Fruit fly (Drosophila melanogaster) whole organism, embryonic: ENCODE results near the gene Efr.

Experiments used
- Aef1 ChIP-seq: fragments of 200-800 bp; sonication (Bioruptor generic); IDR thresholded peaks from 3 replicates; pipeline ENCODE4 v1.3.6; 2022; ENCODE audit warnings: missing biosample characterization, missing genetic modification characterization
- BEAF-32 ChIP-seq: fragments of 200-800 bp; sonication (Bioruptor generic); optimal IDR thresholded peaks from 3 replicates; lab custom pipeline; 2017; ENCODE audit warnings: missing biosample characterization, missing genetic modification characterization, mild to moderate bottlenecking, moderate library complexity, missing genetic modification reagents
- CG10959 ChIP-seq: fragments of 200-800 bp; sonication (Bioruptor generic); IDR thresholded peaks from 2 replicates; pipeline ENCODE4 v1.3.6; 2022; ENCODE audit warnings: missing biosample characterization, missing genetic modification characterization
- CG11093 ChIP-seq: fragments of 200-800 bp; sonication (Bioruptor generic); IDR thresholded peaks from 3 replicates; pipeline ENCODE4 v1.3.6; 2022; ENCODE audit warnings: missing biosample characterization, missing genetic modification characterization
- CG12942 ChIP-seq: fragments of 200-800 bp; sonication (Bioruptor generic); optimal IDR thresholded peaks from 3 replicates; lab custom pipeline; 2016; ENCODE audit warnings: missing biosample characterization, missing genetic modification characterization
- CG14710 ChIP-seq: fragments of 200-800 bp; sonication (Bioruptor generic); optimal IDR thresholded peaks from 3 replicates; lab custom pipeline; 2019; ENCODE audit warnings: missing biosample characterization, mild to moderate bottlenecking, missing genetic modification characterization, moderate library complexity
- CG15479 ChIP-seq: fragments of 200-800 bp; sonication (Bioruptor generic); optimal IDR thresholded peaks from 3 replicates; lab custom pipeline; 2019; ENCODE audit warnings: missing biosample characterization, mild to moderate bottlenecking, missing genetic modification characterization, moderate library complexity
- CG1647 ChIP-seq: fragments of 200-800 bp; sonication (Bioruptor generic); optimal IDR thresholded peaks from 3 replicates; lab custom pipeline; 2016; ENCODE audit warnings: missing biosample characterization, missing genetic modification characterization
- CG17568 ChIP-seq: fragments of 200-800 bp; sonication (Bioruptor generic); optimal IDR thresholded peaks from 2 replicates; lab custom pipeline; 2018; ENCODE audit warnings: missing biosample characterization, mild to moderate bottlenecking, missing genetic modification characterization, moderate library complexity
- CG17612 ChIP-seq: fragments of 200-800 bp; sonication (Bioruptor generic); IDR thresholded peaks from 2 replicates; pipeline ENCODE4 v1.3.6; 2022; ENCODE audit warnings: missing biosample characterization, missing genetic modification characterization
- CG18011 ChIP-seq: fragments of 200-800 bp; sonication (Bioruptor generic); optimal IDR thresholded peaks from 2 replicates; lab custom pipeline; 2017; ENCODE audit warnings: missing biosample characterization, missing genetic modification characterization, mild to moderate bottlenecking, moderate library complexity, missing genotype
- CG30020 ChIP-seq: fragments of 200-800 bp; optimal IDR thresholded peaks from 2 replicates; lab custom pipeline; 2019; ENCODE audit warnings: missing biosample characterization, mild to moderate bottlenecking, missing genetic modification characterization, moderate library complexity
- CG31224 ChIP-seq: fragments of 200-800 bp; sonication (Bioruptor generic); IDR thresholded peaks from 2 replicates; pipeline ENCODE4 v1.3.6; 2022; ENCODE audit warnings: missing biosample characterization, missing genetic modification characterization
- CG3281 ChIP-seq: fragments of 200-800 bp; sonication (Bioruptor generic); optimal IDR thresholded peaks from 3 replicates; lab custom pipeline; 2017; ENCODE audit warnings: missing biosample characterization, mild to moderate bottlenecking, missing genetic modification characterization
- CG34376 ChIP-seq: fragments of 200-800 bp; sonication (Bioruptor generic); optimal IDR thresholded peaks from 2 replicates; lab custom pipeline; 2018; ENCODE audit warnings: missing biosample characterization, mild to moderate bottlenecking, missing genetic modification characterization
- CG4360 ChIP-seq: fragments of 200-800 bp; sonication (Bioruptor generic); IDR thresholded peaks from 2 replicates; pipeline ENCODE4 v1.3.6; 2022; ENCODE audit warnings: missing biosample characterization, missing genetic modification characterization
- CG43689 ChIP-seq: fragments of 200-800 bp; sonication (Bioruptor generic); IDR thresholded peaks from 2 replicates; pipeline ENCODE4 v1.3.6; 2022; ENCODE audit warnings: missing biosample characterization, missing genetic modification characterization
- CG4617 ChIP-seq: fragments of 200-800 bp; sonication (Bioruptor generic); optimal IDR thresholded peaks from 3 replicates; lab custom pipeline; 2016; ENCODE audit warnings: missing biosample characterization, missing genetic modification characterization, borderline replicate concordance
- CG7928 ChIP-seq: fragments of 200-800 bp; sonication (Bioruptor generic); optimal IDR thresholded peaks from 2 replicates; lab custom pipeline; 2017; ENCODE audit warnings: missing biosample characterization, mild to moderate bottlenecking, missing genetic modification characterization
- CG7987 ChIP-seq: fragments of 200-800 bp; sonication (Bioruptor generic); optimal IDR thresholded peaks from 2 replicates; lab custom pipeline; 2018; ENCODE audit warnings: missing biosample characterization, mild to moderate bottlenecking, missing genetic modification characterization, moderate library complexity
- CG9609 ChIP-seq: fragments of 200-800 bp; sonication (Bioruptor generic); optimal IDR thresholded peaks from 3 replicates; lab custom pipeline; 2016; ENCODE audit warnings: missing biosample characterization, missing genetic modification characterization
- CoRest ChIP-seq: fragments of 200-800 bp; sonication (Bioruptor generic); optimal IDR thresholded peaks from 3 replicates; lab custom pipeline; 2018; ENCODE audit warnings: missing biosample characterization, mild to moderate bottlenecking, missing genetic modification characterization, moderate library complexity
- Dref ChIP-seq: fragments of 200-800 bp; sonication (Bioruptor generic); IDR thresholded peaks from 2 replicates; pipeline ENCODE4 v1.3.6; 2022; ENCODE audit warnings: missing biosample characterization, missing genetic modification characterization
- E2f2 ChIP-seq: fragments of 200-800 bp; sonication (Bioruptor generic); IDR thresholded peaks from 2 replicates; pipeline ENCODE4 v1.3.6; 2022; ENCODE audit warnings: missing biosample characterization, missing genetic modification characterization
- Fer3 ChIP-seq: fragments of 200-800 bp; sonication (Bioruptor generic); optimal IDR thresholded peaks from 2 replicates; lab custom pipeline; 2018; ENCODE audit warnings: missing biosample characterization, mild to moderate bottlenecking, missing genetic modification characterization, moderate library complexity
- GATAe ChIP-seq: fragments of 200-800 bp; sonication (Bioruptor generic); conservative IDR thresholded peaks from 2 replicates; pipeline ENCODE4 v1.3.6; 2022; ENCODE audit warnings: missing biosample characterization, missing genetic modification characterization
- HLH54F ChIP-seq: fragments of 200-800 bp; sonication (Bioruptor generic); optimal IDR thresholded peaks from 3 replicates; lab custom pipeline; 2016; ENCODE audit warnings: missing biosample characterization, missing genetic modification characterization
- Hr3 ChIP-seq: fragments of 200-800 bp; sonication (Bioruptor generic); optimal IDR thresholded peaks from 3 replicates; lab custom pipeline; 2016; ENCODE audit warnings: missing biosample characterization, missing genetic modification characterization
- Kr ChIP-seq: fragments of 200-800 bp; sonication (Bioruptor generic); optimal IDR thresholded peaks from 2 replicates; lab custom pipeline; 2017; ENCODE audit warnings: missing biosample characterization, mild to moderate bottlenecking, missing genetic modification characterization
- Neu2 ChIP-seq: fragments of 200-800 bp; sonication (Bioruptor generic); optimal IDR thresholded peaks from 3 replicates; lab custom pipeline; 2016; ENCODE audit warnings: missing biosample characterization, missing genetic modification characterization, borderline replicate concordance
- NfI ChIP-seq: fragments of 200-800 bp; sonication (Bioruptor generic); optimal IDR thresholded peaks from 3 replicates; lab custom pipeline; 2018; ENCODE audit warnings: missing biosample characterization, mild to moderate bottlenecking, missing genetic modification characterization, moderate library complexity
- PHDP ChIP-seq: fragments of 200-800 bp; sonication (Bioruptor generic); optimal IDR thresholded peaks from 3 replicates; lab custom pipeline; 2018; ENCODE audit warnings: missing biosample characterization, mild to moderate bottlenecking, missing genetic modification characterization, moderate library complexity
- Ravus ChIP-seq: fragments of 200-800 bp; sonication (Bioruptor generic); IDR thresholded peaks from 2 replicates; pipeline ENCODE4 v1.3.6; 2022; ENCODE audit warnings: missing biosample characterization, missing genetic modification characterization
- Side ChIP-seq: fragments of 200-800 bp; sonication (Bioruptor generic); optimal IDR thresholded peaks from 2 replicates; lab custom pipeline; 2016; ENCODE audit warnings: missing biosample characterization, missing genetic modification characterization
- Sox100B ChIP-seq: fragments of 200-800 bp; sonication (Bioruptor generic); optimal IDR thresholded peaks from 3 replicates; lab custom pipeline; 2018; ENCODE audit warnings: missing biosample characterization, mild to moderate bottlenecking, missing genetic modification characterization
- ap ChIP-seq: fragments of 200-800 bp; sonication (Bioruptor generic); IDR thresholded peaks from 2 replicates; pipeline ENCODE4 v1.3.6; 2022; ENCODE audit warnings: missing biosample characterization, missing genetic modification characterization
- chn ChIP-seq: fragments of 200-800 bp; sonication (Bioruptor generic); optimal IDR thresholded peaks from 2 replicates; lab custom pipeline; 2016; ENCODE audit warnings: missing biosample characterization, missing genetic modification characterization
- croc ChIP-seq: fragments of 200-800 bp; sonication (Bioruptor generic); conservative IDR thresholded peaks from 3 replicates; pipeline ENCODE4 v1.3.6; 2022; ENCODE audit warnings: missing biosample characterization, missing genetic modification characterization
- dimm ChIP-seq: fragments of 200-800 bp; sonication (Bioruptor generic); IDR thresholded peaks from 2 replicates; pipeline ENCODE4 v1.3.6; 2022; ENCODE audit warnings: missing biosample characterization, missing genetic modification characterization
- ind ChIP-seq: fragments of 200-800 bp; sonication (Bioruptor generic); optimal IDR thresholded peaks from 3 replicates; lab custom pipeline; 2016; ENCODE audit warnings: missing biosample characterization, missing genetic modification characterization
- ken ChIP-seq: fragments of 200-800 bp; sonication (Bioruptor generic); IDR thresholded peaks from 3 replicates; pipeline ENCODE4 v1.3.6; 2022; ENCODE audit warnings: missing biosample characterization, missing genetic modification characterization
- klu ChIP-seq: fragments of 200-800 bp; sonication (Bioruptor generic); IDR thresholded peaks from 2 replicates; pipeline ENCODE4 v1.3.6; 2022; ENCODE audit warnings: missing biosample characterization, missing genetic modification characterization
- kni ChIP-seq: fragments of 200-800 bp; sonication (Bioruptor generic); optimal IDR thresholded peaks from 3 replicates; lab custom pipeline; 2017; ENCODE audit warnings: mild to moderate bottlenecking, missing biosample characterization, missing genetic modification reagents, missing genetic modification characterization
- nom ChIP-seq: fragments of 200-800 bp; sonication (Bioruptor generic); optimal IDR thresholded peaks from 2 replicates; lab custom pipeline; 2017; ENCODE audit warnings: missing biosample characterization, missing genetic modification characterization, mild to moderate bottlenecking, moderate library complexity, missing genetic modification reagents
- pnt ChIP-seq: fragments of 200-800 bp; sonication (Bioruptor generic); optimal IDR thresholded peaks from 3 replicates; lab custom pipeline; 2016; ENCODE audit warnings: missing biosample characterization, missing genetic modification characterization
- ranshi ChIP-seq: fragments of 200-800 bp; sonication (Bioruptor generic); IDR thresholded peaks from 2 replicates; pipeline ENCODE4 v1.3.6; 2022; ENCODE audit warnings: missing biosample characterization, missing genetic modification characterization
- sim ChIP-seq: fragments of 200-800 bp; sonication (Bioruptor generic); IDR thresholded peaks from 2 replicates; pipeline ENCODE4 v1.3.6; 2022; ENCODE audit warnings: missing biosample characterization, missing genetic modification characterization
- slp2 ChIP-seq: fragments of 200-800 bp; sonication (Bioruptor generic); optimal IDR thresholded peaks from 2 replicates; lab custom pipeline; 2016; ENCODE audit warnings: missing biosample characterization, missing genetic modification characterization
- so ChIP-seq: fragments of 200-800 bp; sonication (Bioruptor generic); IDR thresholded peaks from 3 replicates; pipeline ENCODE4 v1.3.6; 2022; ENCODE audit warnings: missing biosample characterization, missing genetic modification characterization
- tup ChIP-seq: fragments of 200-800 bp; sonication (Bioruptor generic); optimal IDR thresholded peaks from 2 replicates; lab custom pipeline; 2016; ENCODE audit warnings: missing biosample characterization, mild to moderate bottlenecking, missing genetic modification characterization, moderate library complexity
- tx ChIP-seq: fragments of 200-800 bp; sonication (Bioruptor generic); optimal IDR thresholded peaks from 2 replicates; lab custom pipeline; 2016; ENCODE audit warnings: missing biosample characterization, missing genetic modification characterization
- yki ChIP-seq: fragments of >200 bp; optimal IDR thresholded peaks from 3 replicates; lab custom pipeline; 2018

Gene Efr

DNA sequence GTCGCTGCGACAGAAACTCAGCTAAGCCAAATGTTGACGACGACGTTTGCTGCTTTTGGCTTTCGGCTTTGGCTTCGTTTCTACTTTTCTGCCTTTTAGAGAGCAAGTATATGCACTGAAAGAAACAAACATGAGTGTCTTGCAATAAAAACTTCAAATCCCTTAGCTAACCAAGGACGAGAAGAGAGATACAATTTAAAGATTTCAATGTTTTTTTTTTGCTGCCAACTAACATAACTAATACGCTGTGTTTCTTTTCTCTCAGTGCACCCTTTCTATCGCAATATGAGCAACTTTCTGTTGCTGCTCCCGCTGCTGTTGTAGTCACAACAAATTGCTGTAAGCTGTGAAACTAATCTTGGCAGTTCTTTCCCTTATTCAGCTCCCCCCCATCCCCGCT lies 40.3 kb upstream of the Efr start (continued):
- TF ChIP-seq tup (GFP tag; lab: Kevin White, UChicago) (no peak), tx (GFP tag; lab: Kevin White, UChicago) (no peak), slp2 (GFP tag; lab: Kevin White, UChicago) (peak; percentile 6), Aef1 (GFP tag; lab: Robert Waterston, UW) (peak; percentile 50; the same call in 2 of the 3 replicates), CG17612 (GFP tag; lab: Robert Waterston, UW) (no peak), BEAF-32 (no peak), sim (GFP tag; lab: Robert Waterston, UW) (no peak), CG11093 (GFP tag; lab: Robert Waterston, UW) (no peak), Dref (GFP tag; lab: Robert Waterston, UW) (no peak), ind (GFP tag; lab: Kevin White, UChicago) (peak; percentile 47), dimm (GFP tag; lab: Robert Waterston, UW) (0 out of 2 replicates have a peak, but pooled peaks have one; percentile 6), CG12942 (GFP tag; lab: Kevin White, UChicago) (no peak), Sox100B (GFP tag; lab: Kevin White, UChicago) (no peak), Neu2 (GFP tag; lab: Kevin White, UChicago) (no peak), kni (GFP tag; lab: Kevin White, UChicago) (no peak), croc (GFP tag; lab: Robert Waterston, UW) (no peak), CG9609 (GFP tag; lab: Kevin White, UChicago) (peak; percentile 13), NfI (GFP tag; lab: Kevin White, UChicago) (peak; percentile 27), CG17568 (GFP tag; lab: Kevin White, UChicago) (no peak), HLH54F (GFP tag; lab: Kevin White, UChicago) (peak; percentile 29), nom (GFP tag; lab: Kevin White, UChicago) (no peak), CG3281 (GFP tag; lab: Kevin White, UChicago) (peak; percentile 44), CG4617 (GFP tag; lab: Kevin White, UChicago) (no peak), Fer3 (tag; lab: Kevin White, UChicago) (peak; percentile 45), CG30020 (tag; lab: Kevin White, UChicago) (no peak), CG43689 (GFP tag; lab: Robert Waterston, UW) (no peak), ranshi (GFP tag; lab: Robert Waterston, UW) (peak; percentile 52; the same call in 1 of the 2 replicates), Hr3 (GFP tag; lab: Kevin White, UChicago) (no peak), Kr (GFP tag; lab: Kevin White, UChicago) (no peak), klu (GFP tag; lab: Robert Waterston, UW) (no peak), CG1647 (GFP tag; lab: Kevin White, UChicago) (peak; percentile 4), chn (no peak), pnt (GFP tag; lab: Kevin White, UChicago) (peak; percentile 31), PHDP (tag; lab: Kevin White, UChicago) (peak; percentile 11), CoRest (no peak), CG34376 (GFP tag; lab: Kevin White, UChicago) (peak; percentile 11), so (GFP tag; lab: Robert Waterston, UW) (0 out of 3 replicates have a peak, but pooled peaks have one; percentile 24), ap (GFP tag; lab: Robert Waterston, UW) (no peak), CG7928 (GFP tag; lab: Kevin White, UChicago) (no peak), yki (lab: Kevin White, UChicago) (no peak), Side (peak; percentile 6), CG4360 (GFP tag; lab: Robert Waterston, UW) (no peak), CG15479 (no peak), CG10959 (GFP tag; lab: Robert Waterston, UW) (no peak), CG7987 (GFP tag; lab: Kevin White, UChicago) (no peak), CG31224 (GFP tag; lab: Robert Waterston, UW) (no peak), ken (GFP tag; lab: Robert Waterston, UW) (no peak), E2f2 (GFP tag; lab: Robert Waterston, UW) (0 out of 2 replicates have a peak, but pooled peaks have one; percentile 10), GATAe (GFP tag; lab: Robert Waterston, UW) (no peak), CG18011 (GFP tag; lab: Kevin White, UChicago) (peak; percentile 14), CG14710 (no peak), Ravus (GFP tag; lab: Robert Waterston, UW) (no peak)
